Fruit fly (Drosophila melanogaster) whole organism: ENCODE measurements around the gene CenB1A.

ENCODE experiments used
- CG8478 ChIP-seq: fragments of >200 bp; optimal IDR thresholded peaks from 2 replicates; lab custom pipeline; 2018; ENCODE audit warnings: inconsistent platforms
- Dll ChIP-seq: fragments of >200 bp; optimal IDR thresholded peaks from 2 replicates; lab custom pipeline; 2017
- EcR ChIP-seq, 2 experiments: fragments of >200 bp; optimal IDR thresholded peaks; 2 replicates each; lab custom pipeline; 2017; ENCODE audit warnings: missing biosample characterization in 2 of 2, missing genetic modification characterization in 2 of 2, missing genetic modification reagents in 2 of 2
- pan ChIP-seq: fragments of >200 bp; optimal IDR thresholded peaks from 2 replicates; lab custom pipeline; 2017
- psq ChIP-seq: fragments of >200 bp; optimal IDR thresholded peaks from 2 replicates; lab custom pipeline; 2017
- usp ChIP-seq: fragments of >200 bp; optimal IDR thresholded peaks from 2 replicates; lab custom pipeline; 2017; ENCODE audit warnings: missing biosample characterization, missing genetic modification characterization, mixed read lengths

Gene CenB1A

DNA sequence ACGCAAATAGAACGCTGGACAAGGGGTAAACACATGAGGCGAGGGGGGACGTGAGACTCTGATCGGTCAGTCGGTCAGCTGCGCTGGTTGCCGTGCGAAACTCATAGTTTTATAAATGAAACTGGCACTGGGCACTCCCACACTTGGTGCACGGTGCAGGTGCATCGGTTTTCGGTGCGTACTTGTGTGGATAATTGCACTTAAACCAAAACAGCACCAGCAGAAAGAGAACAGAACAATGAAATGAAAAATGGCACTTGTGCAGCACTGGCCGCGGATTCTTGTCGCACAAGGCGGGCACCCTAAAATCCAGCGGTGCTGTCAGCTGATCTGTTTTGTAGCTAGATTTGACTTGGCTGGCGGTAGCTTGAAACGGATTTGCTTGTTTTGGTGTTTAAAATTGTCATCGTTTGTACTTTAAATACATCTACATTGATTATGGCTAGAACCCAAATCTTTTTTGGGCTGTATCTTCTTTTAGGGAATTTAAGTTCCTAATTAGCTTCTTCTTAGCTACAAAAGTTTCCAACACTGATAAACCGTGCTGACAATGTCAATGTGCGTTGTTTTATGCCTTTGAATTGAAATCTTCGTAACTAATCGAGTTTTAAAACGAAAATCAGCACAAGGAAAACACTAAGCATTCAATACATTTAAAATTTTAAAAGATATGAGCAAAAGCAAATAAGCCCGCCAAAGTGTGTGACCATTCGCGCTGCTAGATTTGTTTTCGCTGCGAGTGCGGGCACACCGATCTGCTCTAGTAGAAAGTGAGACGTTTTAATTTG is at the start of gene CenB1A, which contains the start of gene Rassf:
TSS of gene CenB1A (plus strand) at position 718 of the 788 bp plus-strand sequence.
TSS of gene Rassf (minus strand) at position 249 of the 788 bp plus-strand sequence.
- TF ChIP-seq EcR (GFP tag; optimal IDR thresholded peaks at IDR 0.05; lab: Kevin White, UChicago) (no peak), psq (lab: Kevin White, UChicago) (no peak), Dll (lab: Kevin White, UChicago) (no peak), usp (GFP tag; lab: Kevin White, UChicago) (no peak), CG8478 (lab: Kevin White, UChicago) (no peak), pan (lab: Kevin White, UChicago) (no peak)

DNA sequence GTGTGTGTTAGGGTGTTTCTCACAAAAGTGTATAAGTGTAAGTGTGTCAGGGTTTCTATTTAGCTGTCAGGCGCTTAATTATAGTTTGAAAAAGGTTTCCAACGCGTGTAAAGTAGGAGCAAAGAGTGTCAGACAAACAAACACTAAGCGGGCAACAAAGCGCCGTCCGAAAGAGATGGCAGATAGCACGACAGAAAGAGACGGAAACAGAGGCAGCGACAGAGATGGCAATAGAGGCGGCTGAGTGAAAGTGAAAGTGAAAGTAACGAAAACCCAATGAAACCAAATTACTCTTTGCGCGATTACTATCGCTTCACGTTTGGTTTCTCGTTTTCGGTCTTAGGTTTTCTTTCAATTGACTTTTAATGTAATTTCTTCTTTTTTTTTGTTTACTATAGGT is 43.7 kb upstream of the CenB1A start:
- no peak for TF ChIP-seq CG8478 (lab: Kevin White, UChicago)
- no peak for TF ChIP-seq psq (lab: Kevin White, UChicago)
- no peak for TF ChIP-seq usp (GFP tag; lab: Kevin White, UChicago)
- no peak for TF ChIP-seq Dll (lab: Kevin White, UChicago)
- TF ChIP-seq pan (lab: Kevin White, UChicago): no peak

DNA sequence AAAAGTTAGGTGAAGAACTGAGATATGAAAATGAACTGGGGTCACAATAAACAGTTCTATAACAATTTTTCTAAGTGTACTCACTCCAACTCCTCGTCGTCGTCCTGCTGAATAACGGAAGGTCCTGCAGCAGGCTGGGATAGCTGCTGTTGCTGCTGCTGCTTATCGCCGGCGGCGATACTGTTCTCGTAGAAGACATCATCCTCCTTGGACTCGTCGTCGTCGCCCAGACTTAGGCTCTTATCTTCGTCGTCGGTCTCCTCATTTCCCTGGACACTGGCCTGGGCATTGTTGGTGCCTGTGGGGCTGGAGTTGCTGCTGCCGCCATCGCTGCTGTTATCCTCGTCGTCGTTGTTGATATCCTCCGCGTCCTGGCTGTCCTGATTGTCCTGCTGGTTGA is 36.9 kb upstream of the CenB1A start:
- TF ChIP-seq CG8478 (lab: Kevin White, UChicago): no peak

DNA sequence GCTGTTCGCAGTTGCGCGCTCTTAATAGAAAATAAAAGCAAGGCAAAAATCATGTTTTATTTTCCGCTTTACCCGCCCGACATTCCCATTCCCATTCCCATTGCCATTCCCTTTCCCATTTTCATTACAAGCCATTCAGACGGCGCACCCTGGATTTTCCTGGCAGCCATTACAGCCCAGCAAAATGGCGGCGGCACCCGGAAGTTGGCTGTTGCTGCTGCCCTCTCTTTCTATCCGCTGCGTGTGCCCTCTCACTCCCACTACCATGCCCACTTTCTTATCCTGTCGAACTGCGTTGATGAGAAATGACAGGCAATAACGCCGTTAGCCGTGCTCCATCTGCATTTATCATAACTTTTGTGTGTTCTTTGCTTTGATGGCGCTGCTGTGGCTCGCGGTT is 29.9 kb upstream of the CenB1A start:
- no peak for TF ChIP-seq psq (lab: Kevin White, UChicago)
- no peak for TF ChIP-seq pan (lab: Kevin White, UChicago)
- no peak for TF ChIP-seq EcR (GFP tag; optimal IDR thresholded peaks at IDR 0.05; lab: Kevin White, UChicago)
- no peak for TF ChIP-seq CG8478 (lab: Kevin White, UChicago)
- no peak for TF ChIP-seq Dll (lab: Kevin White, UChicago)
- no peak for TF ChIP-seq usp (GFP tag; lab: Kevin White, UChicago)

DNA sequence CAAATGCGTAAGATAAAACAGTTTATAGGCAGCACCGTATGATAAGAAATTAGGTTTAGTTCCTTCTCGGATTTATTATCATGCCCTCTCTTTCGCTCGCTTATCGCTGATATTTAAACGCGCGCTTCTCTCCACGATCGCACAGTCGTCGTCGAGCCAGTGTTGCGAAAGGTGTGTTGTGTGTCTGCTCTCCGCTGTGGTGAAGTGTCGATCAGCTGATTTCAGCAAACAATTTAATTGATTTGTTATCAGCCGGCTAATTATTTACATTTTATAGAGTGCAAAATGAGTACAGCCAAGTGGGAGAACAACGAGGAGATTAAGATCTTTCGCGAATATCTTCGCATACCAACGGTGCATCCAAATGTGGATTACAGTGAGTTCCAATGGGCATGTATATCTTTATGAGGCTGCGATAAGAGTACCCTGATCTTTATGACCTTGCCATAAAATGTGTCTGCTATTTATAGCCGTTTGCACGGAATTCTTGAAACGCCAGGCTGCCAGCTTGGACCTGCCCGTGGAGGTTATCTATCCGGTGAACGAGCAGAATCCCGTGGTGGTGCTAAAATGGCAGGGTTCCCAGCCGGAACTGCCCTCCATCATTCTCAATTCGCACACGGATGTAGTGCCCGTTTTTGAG is 26.5 kb upstream of the CenB1A start, which contains the start of the genes CG17110 and CG6726:
TSS of gene CG17110 (plus strand) at position 139 of the 643 bp plus-strand sequence.
TSS of gene CG6726 (plus strand) at position 139 of the 643 bp plus-strand sequence.
- no peak for TF ChIP-seq EcR (GFP tag; optimal IDR thresholded peaks at IDR 0.05; lab: Kevin White, UChicago)
- no peak for TF ChIP-seq psq (lab: Kevin White, UChicago)
- TF ChIP-seq CG8478 (lab: Kevin White, UChicago): no peak
- no peak for TF ChIP-seq Dll (lab: Kevin White, UChicago)

DNA sequence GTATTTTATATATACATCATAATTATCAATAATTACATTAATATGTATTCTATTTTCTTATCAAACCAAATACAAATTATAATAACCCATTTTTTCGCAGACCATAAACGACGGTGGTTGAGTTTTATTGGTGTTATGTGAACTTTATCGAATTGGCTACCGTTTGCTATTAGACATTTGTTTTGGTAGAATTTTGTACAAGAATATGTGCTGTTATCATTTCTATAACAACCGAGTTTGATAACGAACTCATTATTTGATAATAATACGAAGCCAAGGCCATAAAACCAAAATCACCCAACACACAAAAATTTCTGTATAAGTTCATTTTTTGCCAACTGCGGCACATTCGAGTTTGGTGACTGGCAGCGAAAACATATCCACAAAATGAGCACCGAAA is 22.9 kb upstream of the CenB1A start, which contains the start of gene CG17109:
TSS of gene CG17109 (plus strand) at position 345 of the 400 bp plus-strand sequence.
- TF ChIP-seq usp (GFP tag; lab: Kevin White, UChicago) (no peak), CG8478 (lab: Kevin White, UChicago) (no peak), EcR (GFP tag; optimal IDR thresholded peaks at IDR 0.05; lab: Kevin White, UChicago) (no peak), psq (lab: Kevin White, UChicago) (no peak), Dll (lab: Kevin White, UChicago) (no peak), pan (lab: Kevin White, UChicago) (no peak)

DNA sequence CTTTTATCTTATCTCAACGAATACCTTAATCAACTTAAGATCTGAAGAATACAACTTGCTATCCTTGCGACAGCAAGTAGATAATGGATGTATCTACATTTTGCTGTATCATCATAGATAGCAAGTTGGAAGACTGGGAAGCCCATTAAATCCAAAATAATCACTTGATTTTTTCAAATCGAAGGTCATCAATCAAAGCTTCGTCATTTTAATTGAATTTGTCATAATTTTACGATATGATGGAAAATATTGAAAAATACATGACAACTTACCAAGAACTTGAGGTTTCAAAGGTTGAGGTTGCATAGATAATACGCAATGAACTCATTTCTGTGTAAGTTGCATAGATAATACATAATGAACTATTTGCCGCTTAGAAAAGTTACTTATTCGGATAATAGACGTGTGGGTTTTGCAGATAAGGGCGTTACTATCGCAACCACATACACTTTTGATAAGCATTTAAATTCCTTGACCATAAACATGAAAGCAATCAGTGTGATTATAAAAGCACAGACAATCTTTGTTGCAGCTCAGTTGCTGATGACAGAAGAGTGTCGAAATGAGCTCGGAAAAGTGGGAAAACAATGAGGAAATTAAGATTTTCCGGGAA is 20.9 kb upstream of the CenB1A start, which contains the start of gene CG6733:
TSS of gene CG6733 (plus strand) at position 532 of the 613 bp plus-strand sequence.
- TF ChIP-seq Dll (lab: Kevin White, UChicago) (no peak), pan (lab: Kevin White, UChicago) (no peak), CG8478 (lab: Kevin White, UChicago) (no peak), EcR (GFP tag; optimal IDR thresholded peaks at IDR 0.05; lab: Kevin White, UChicago) (no peak), usp (GFP tag; lab: Kevin White, UChicago) (no peak), psq (lab: Kevin White, UChicago) (no peak)

DNA sequence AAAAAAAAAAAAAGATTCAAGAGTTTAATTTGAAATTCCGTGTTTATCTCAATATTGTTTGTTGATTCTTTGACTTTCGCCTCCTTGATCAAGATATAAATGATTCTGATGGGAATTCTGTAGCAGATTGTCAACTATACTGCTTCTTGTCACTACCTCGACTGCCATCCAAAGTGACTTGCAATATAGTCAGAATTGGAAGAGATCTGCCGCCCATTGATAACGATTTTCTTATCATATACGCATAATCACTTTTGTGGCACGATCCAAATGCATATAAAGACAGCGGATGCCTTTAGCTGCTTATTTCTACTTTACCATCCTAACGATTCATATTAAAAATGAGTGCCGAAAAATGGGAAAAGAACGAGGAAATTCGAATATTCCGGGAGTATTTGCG is 19.0 kb upstream of the CenB1A start, which contains the start of gene CG6738:
TSS of gene CG6738 (plus strand) at position 301 of the 400 bp plus-strand sequence.
- no peak for TF ChIP-seq pan (lab: Kevin White, UChicago)
- no peak for TF ChIP-seq usp (GFP tag; lab: Kevin White, UChicago)

DNA sequence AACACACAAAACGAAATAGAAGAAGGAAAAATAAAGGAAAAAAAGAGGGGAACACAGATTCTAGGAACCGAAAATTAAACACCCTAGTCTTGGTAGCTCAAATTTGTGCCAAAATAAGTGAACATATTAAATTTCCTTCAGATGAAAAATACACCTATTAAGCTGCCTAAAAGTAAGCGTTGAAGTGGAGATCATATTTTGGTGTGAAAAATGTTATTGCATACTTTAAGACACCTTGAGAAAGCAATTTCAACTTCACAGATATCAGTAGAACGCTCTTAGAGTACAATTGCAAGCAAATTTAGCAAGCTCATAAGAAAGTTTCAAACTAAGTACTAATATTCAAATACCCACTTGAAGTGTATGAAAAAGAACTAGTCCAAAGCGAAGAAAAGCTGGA is 7.5 kb upstream of the CenB1A start:
- TF ChIP-seq EcR (GFP tag; optimal IDR thresholded peaks at IDR 0.05; lab: Kevin White, UChicago) (no peak), CG8478 (lab: Kevin White, UChicago) (no peak), psq (lab: Kevin White, UChicago) (no peak)

DNA sequence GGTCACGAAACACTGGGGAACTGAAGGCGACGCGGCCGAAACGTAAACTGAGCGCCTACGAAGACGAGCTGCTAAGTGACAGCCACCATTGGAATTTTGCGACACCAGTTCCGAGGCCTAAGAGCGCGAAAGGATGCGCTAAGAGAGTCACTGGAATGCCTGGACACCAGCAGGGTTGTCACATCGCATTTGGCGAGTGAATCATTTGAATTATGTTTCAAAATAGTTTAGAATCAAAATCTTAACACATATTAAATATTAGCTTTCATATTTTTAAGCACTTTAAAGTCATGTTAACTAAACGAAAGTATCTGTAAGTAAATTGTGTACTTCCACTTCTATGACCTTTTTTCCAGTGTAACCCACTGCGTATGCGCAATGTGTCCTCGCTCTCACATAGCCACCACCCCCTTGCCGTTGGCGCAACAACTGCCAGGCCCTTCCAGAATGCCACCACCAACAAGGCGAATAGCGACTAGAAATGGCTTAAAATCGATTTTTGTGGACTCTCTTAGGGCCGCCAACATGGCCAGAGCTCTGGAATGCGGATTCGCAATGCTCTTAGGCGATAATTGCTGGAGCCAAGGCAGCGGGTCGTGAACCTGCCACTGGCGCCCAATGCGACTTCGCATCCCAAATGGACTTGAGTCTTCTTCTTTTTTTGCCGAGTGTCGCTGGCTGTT is 5.4 kb upstream of the CenB1A start, which contains the start of gene Cow:
TSS of gene Cow (minus strand) at position 51 of the 683 bp plus-strand sequence.
- no peak for TF ChIP-seq psq (lab: Kevin White, UChicago)
- no peak for TF ChIP-seq EcR (GFP tag; optimal IDR thresholded peaks at IDR 0.05; lab: Kevin White, UChicago)
- no peak for TF ChIP-seq usp (GFP tag; lab: Kevin White, UChicago)
- TF ChIP-seq pan (lab: Kevin White, UChicago): no peak
- no peak for TF ChIP-seq Dll (lab: Kevin White, UChicago)
- no peak for TF ChIP-seq CG8478 (lab: Kevin White, UChicago)

DNA sequence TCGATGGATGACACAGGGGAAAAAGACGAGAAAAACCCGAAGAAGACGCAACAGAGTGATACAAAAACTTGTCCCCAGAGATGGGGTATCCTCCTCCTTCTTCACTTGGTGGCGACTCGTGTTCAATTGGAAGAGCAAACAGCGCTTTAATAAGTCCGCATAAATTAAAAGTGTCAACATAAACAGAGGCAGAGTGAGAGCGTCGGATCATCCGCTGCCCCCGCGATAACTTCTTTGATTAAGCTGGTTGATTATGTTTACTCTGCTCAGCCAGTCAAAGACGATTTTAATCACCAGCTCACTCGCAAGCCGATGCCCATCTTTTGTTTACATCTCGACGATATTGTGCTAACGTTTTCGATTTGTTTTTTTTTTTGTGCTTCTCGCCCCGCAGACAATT is 1.7 kb downstream of the CenB1A start:
- TF ChIP-seq EcR (GFP tag; optimal IDR thresholded peaks at IDR 0.05; lab: Kevin White, UChicago) (no peak), usp (GFP tag; lab: Kevin White, UChicago) (no peak), pan (lab: Kevin White, UChicago) (no peak), psq (lab: Kevin White, UChicago) (no peak), Dll (lab: Kevin White, UChicago) (no peak), CG8478 (lab: Kevin White, UChicago) (no peak)
